Worm (Caenorhabditis elegans): ENCODE results near the gene Y46G5A.7.
A peak's percentile ranks its signal among the peaks of the same experiment; 100 is the strongest.

Gene Y46G5A.7

DNA sequence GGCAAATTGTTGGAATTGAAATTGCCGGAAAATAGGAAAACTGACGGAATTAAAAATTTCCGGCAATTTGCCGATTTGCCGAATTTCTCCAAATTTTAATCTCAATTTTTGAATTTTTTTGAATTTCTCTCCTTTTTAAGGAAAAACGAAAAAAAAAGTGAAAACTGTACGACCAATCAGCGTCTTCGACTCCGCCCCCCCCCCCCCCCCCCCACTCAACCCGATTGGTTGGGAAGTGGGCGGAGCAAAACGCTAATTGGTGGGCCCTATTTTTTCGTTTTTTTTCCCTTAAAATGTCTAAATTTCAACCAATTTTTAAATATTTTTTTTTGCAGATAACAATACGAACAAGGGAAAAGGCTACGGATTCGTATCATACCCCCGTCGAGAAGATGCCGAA lies 13.8 kb upstream of the Y46G5A.7 start:
- no peak for TF ChIP-seq nhr-237 (tag; optimal IDR thresholded peaks at IDR 0.05)
- no peak for TF ChIP-seq elt-3 (tag; optimal IDR thresholded peaks at IDR 0.05)
- TF ChIP-seq snpc-4 (tag; optimal IDR thresholded peaks at IDR 0.05), result no peak
- TF ChIP-seq nhr-77 (tag; optimal IDR thresholded peaks at IDR 0.05), result no peak
- TF ChIP-seq egl-27 (tag; optimal IDR thresholded peaks at IDR 0.05), result no peak
- TF ChIP-seq nhr-43 (tag; optimal IDR thresholded peaks at IDR 0.05; ENCODE audit: poor library complexity, severe bottlenecking), result no peak
- TF ChIP-seq nhr-28 (tag; optimal IDR thresholded peaks at IDR 0.05), result no peak
- no peak for TF ChIP-seq fkh-10 (GFP tag; optimal IDR thresholded peaks at IDR 0.05)
- TF ChIP-seq nhr-76 (tag; optimal IDR thresholded peaks at IDR 0.05), result no peak
- no peak for TF ChIP-seq fkh-2 (tag; optimal IDR thresholded peaks at IDR 0.05)
- TF ChIP-seq sea-2 (GFP tag; optimal IDR thresholded peaks at IDR 0.05), result no peak
- no peak for TF ChIP-seq egl-5 (tag; optimal IDR thresholded peaks at IDR 0.05)
- TF ChIP-seq nhr-11 (tag; optimal IDR thresholded peaks at IDR 0.05), result no peak
- no peak for TF ChIP-seq elt-2 (tag; optimal IDR thresholded peaks at IDR 0.05)
- TF ChIP-seq ztf-11 (tag; optimal IDR thresholded peaks at IDR 0.05), result no peak
- no peak for TF ChIP-seq ceh-82 (tag; optimal IDR thresholded peaks at IDR 0.05)
- no peak for TF ChIP-seq nhr-25 (tag; optimal IDR thresholded peaks at IDR 0.05)
- no peak for TF ChIP-seq mdl-1 (tag; optimal IDR thresholded peaks at IDR 0.05)

- TF ChIP-seq aly-2 (tag; optimal IDR thresholded peaks at IDR 0.05), result no peak
- no peak for TF ChIP-seq tbx-2 (tag; optimal IDR thresholded peaks at IDR 0.05)
- no peak for TF ChIP-seq egl-27 (tag; optimal IDR thresholded peaks at IDR 0.05)
- TF ChIP-seq ceh-9 (tag; optimal IDR thresholded peaks at IDR 0.05), result no peak
- no peak for TF ChIP-seq nhr-77 (tag; optimal IDR thresholded peaks at IDR 0.05)
- no peak for TF ChIP-seq nhr-25 (tag; optimal IDR thresholded peaks at IDR 0.05)
- TF ChIP-seq eor-1 (tag; optimal IDR thresholded peaks at IDR 0.05), result peak in 1 of 2 experiments; percentile 60
- no peak for TF ChIP-seq nhr-76 (tag; optimal IDR thresholded peaks at IDR 0.05)
- TF ChIP-seq elt-1 (tag; optimal IDR thresholded peaks at IDR 0.05), result no peak
- TF ChIP-seq skn-1 (tag; optimal IDR thresholded peaks at IDR 0.05), result peak; percentile 93
- TF ChIP-seq ama-1 (optimal IDR thresholded peaks at IDR 0.05), result no peak
- no peak for TF ChIP-seq fkh-10 (GFP tag; optimal IDR thresholded peaks at IDR 0.05)
- no peak for TF ChIP-seq nhr-43 (tag; optimal IDR thresholded peaks at IDR 0.05; ENCODE audit: poor library complexity, severe bottlenecking)
- no peak for TF ChIP-seq fkh-2 (tag; optimal IDR thresholded peaks at IDR 0.05)
- TF ChIP-seq elt-3 (tag; optimal IDR thresholded peaks at IDR 0.05), result no peak
- TF ChIP-seq ceh-16 (tag; optimal IDR thresholded peaks at IDR 0.05), result no peak
- TF ChIP-seq zag-1 (tag; optimal IDR thresholded peaks at IDR 0.05), result no peak
- peak; percentile 98 for TF ChIP-seq pqm-1 (tag; optimal IDR thresholded peaks at IDR 0.05)
- TF ChIP-seq nhr-28 (tag; optimal IDR thresholded peaks at IDR 0.05), result no peak
- no peak for TF ChIP-seq mml-1 (tag; optimal IDR thresholded peaks at IDR 0.05)
- TF ChIP-seq snpc-4 (tag; optimal IDR thresholded peaks at IDR 0.05), result peak; percentile 80
- peak; percentile 85 for TF ChIP-seq lin-15B (tag; optimal IDR thresholded peaks at IDR 0.05)
- TF ChIP-seq sea-2 (GFP tag; optimal IDR thresholded peaks at IDR 0.05), result no peak
- TF ChIP-seq daf-12 (tag; optimal IDR thresholded peaks at IDR 0.05), result no peak
- TF ChIP-seq mdl-1 (tag; optimal IDR thresholded peaks at IDR 0.05), result no peak
- TF ChIP-seq ceh-82 (tag; optimal IDR thresholded peaks at IDR 0.05), result no peak
- TF ChIP-seq pha-4 (tag; optimal IDR thresholded peaks at IDR 0.05), result peak; percentile 89
- no peak for TF ChIP-seq egl-5 (tag; optimal IDR thresholded peaks at IDR 0.05)
- TF ChIP-seq nhr-11 (tag; optimal IDR thresholded peaks at IDR 0.05), result no peak
- TF ChIP-seq ceh-28 (tag; optimal IDR thresholded peaks at IDR 0.05), result peak; percentile 75
- no peak for TF ChIP-seq hmg-11 (tag; optimal IDR thresholded peaks at IDR 0.05)
- peak; percentile 61 for TF ChIP-seq elt-2 (tag; optimal IDR thresholded peaks at IDR 0.05)
- TF ChIP-seq ztf-11 (tag; optimal IDR thresholded peaks at IDR 0.05), result no peak
- no peak for TF ChIP-seq lsy-12 (tag; optimal IDR thresholded peaks at IDR 0.05)
- no peak for TF ChIP-seq nhr-67 (tag; optimal IDR thresholded peaks at IDR 0.05)
- peak; percentile 23 for TF ChIP-seq nfya-1 (tag; optimal IDR thresholded peaks at IDR 0.05; ENCODE audit: insufficient read depth)
- TF ChIP-seq ztf-4 (tag; optimal IDR thresholded peaks at IDR 0.05), result no peak
- TF ChIP-seq unc-62 (GFP tag; optimal IDR thresholded peaks at IDR 0.05), result no peak
- TF ChIP-seq ZK546.5 (tag; optimal IDR thresholded peaks at IDR 0.05), result no peak
- peak; percentile 89 for TF ChIP-seq fos-1 (tag; optimal IDR thresholded peaks at IDR 0.05)
- TF ChIP-seq jun-1 (tag; optimal IDR thresholded peaks at IDR 0.05), result peak; percentile 57
- TF ChIP-seq nhr-237 (tag; optimal IDR thresholded peaks at IDR 0.05), result no peak
- no peak for TF ChIP-seq lin-39 (tag; optimal IDR thresholded peaks at IDR 0.05)
- TF ChIP-seq unc-39 (tag; optimal IDR thresholded peaks at IDR 0.05), result no peak
- TF ChIP-seq R02D3.7 (tag; optimal IDR thresholded peaks at IDR 0.05), result peak; percentile 33
- TF ChIP-seq nhr-12 (tag; optimal IDR thresholded peaks at IDR 0.05), result no peak
- peak; percentile 25 for TF ChIP-seq nhr-23 (tag; optimal IDR thresholded peaks at IDR 0.05)
Measured at ce11 chrII:12768167-12768712, 12.1 kb upstream of the Y46G5A.7 start, which contains the start of the genes vps-2 and tiar-2. TSS of gene vps-2 (minus strand) at chrII:12768217. TSS of gene tiar-2 (plus strand) at chrII:12768686.

Data from whole organism, L3 larva.